Worm (Caenorhabditis elegans) whole organism, L4 larva: Measurements from ENCODE around the gene K09H11.9.

Experiments
- F49E8.2 ChIP-seq: sonication (generic microtip); optimal IDR thresholded peaks from 2 replicates; lab custom pipeline; 2016; ENCODE audit warnings: missing compliant biosample characterization, mild to moderate bottlenecking, missing genetic modification characterization, borderline replicate concordance
- pha-4 ChIP-seq, 2 experiments: fragments of 150-350 bp in 1 of 2; fragments of 200-800 bp in 1 of 2; sonication (Bioruptor generic) in 1 of 2; IDR thresholded peaks in 1 of 2; optimal IDR thresholded peaks in 1 of 2; 2 replicates each; pipeline versions ENCODE4 v1.3.6 to Lab custom; 2014 to 2022; ENCODE audit warnings: missing genetic modification characterization in 2 of 2, missing genetic modification reagents in 2 of 2, missing biosample characterization in 1 of 2, missing compliant biosample characterization in 1 of 2
- unc-62 ChIP-seq, 3 experiments: fragments of 150-350 bp in 1 of 3; sonication (generic microtip); optimal IDR thresholded peaks in 2 of 3; peaks in 1 of 3; 1 replicate in 1 of 3; 2 replicates in 2 of 3; lab custom pipeline; 2014 to 2017; ENCODE audit warnings: missing biosample characterization in 3 of 3, missing genetic modification characterization in 3 of 3, missing genetic modification reagents in 3 of 3, missing genotype in 1 of 3

- TF ChIP-seq pha-4 (GFP tag; IDR thresholded peaks at IDR 0.05; lab: Robert Waterston, UW), result no peak
- TF ChIP-seq pha-4 (tag; optimal IDR thresholded peaks at IDR 0.05; lab: Kevin White, UChicago), result no peak
- no peak for TF ChIP-seq unc-62 (GFP tag; optimal IDR thresholded peaks at IDR 0.05 in 1 of 2; lab: Kevin White, UChicago)
- no peak for TF ChIP-seq unc-62 (tag; optimal IDR thresholded peaks at IDR 0.05; lab: Kevin White, UChicago)
- TF ChIP-seq F49E8.2 (tag; lab: Kevin White, UChicago), result no peak
Measured at ce11 chrV:5760132-5760531, 43.7 kb upstream of the K09H11.9 start, which contains the start of gene C53A3.1.
